Worm (Caenorhabditis elegans): ENCODE measurements around the gene Y46G5A.7.

DNA sequence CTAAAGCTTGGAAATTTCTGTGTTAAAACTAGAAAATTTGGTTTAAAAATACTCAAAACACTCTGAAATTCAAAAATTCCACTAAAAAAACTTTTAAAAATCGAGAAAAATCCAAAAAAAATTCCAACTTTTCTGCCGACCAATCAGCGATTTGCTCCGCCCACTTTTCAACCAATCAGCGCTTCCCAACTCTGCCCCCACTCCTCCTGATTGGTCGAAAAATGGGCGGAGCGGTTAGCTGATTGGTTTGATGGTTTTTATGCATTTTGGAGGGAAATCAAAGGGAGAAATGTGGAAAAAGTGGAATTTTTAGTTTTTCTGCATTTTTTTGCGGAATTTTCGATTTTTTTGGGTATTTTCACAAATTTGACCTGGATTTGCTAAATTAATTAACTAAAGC, 34.1 kb downstream of the Y46G5A.7 start:
- TF ChIP-seq blmp-1 (tag; optimal IDR thresholded peaks at IDR 0.05) (no peak), dsc-1 (tag; optimal IDR thresholded peaks at IDR 0.05) (no peak), ceh-88 (GFP tag; IDR thresholded peaks at IDR 0.05) (no peak), fkh-4 (tag; optimal IDR thresholded peaks at IDR 0.05; ENCODE audit: borderline replicate concordance) (no peak), snpc-4 (tag; optimal IDR thresholded peaks at IDR 0.05) (no peak), zag-1 (tag; optimal IDR thresholded peaks at IDR 0.05) (no peak), ama-1 (optimal IDR thresholded peaks at IDR 0.05) (no peak), aly-2 (tag; optimal IDR thresholded peaks at IDR 0.05) (no peak), nhr-76 (tag; optimal IDR thresholded peaks at IDR 0.05) (no peak), lin-39 (tag; optimal IDR thresholded peaks at IDR 0.05) (no peak), jun-1 (tag; optimal IDR thresholded peaks at IDR 0.05) (no peak), unc-62 (GFP tag; optimal IDR thresholded peaks at IDR 0.05) (no peak), ceh-90 (tag; optimal IDR thresholded peaks at IDR 0.05) (no peak), egl-27 (tag; optimal IDR thresholded peaks at IDR 0.05) (no peak)
